Worm (Caenorhabditis elegans) whole organism, L4 larva: ENCODE measurements around the gene abu-5.
"Not testable (repeated sequence)": the region's sequence is repeated elsewhere in the genome, so short reads cannot be mapped to it uniquely, and the experiment has no call there.

ENCODE experiments used
- aly-2 ChIP-seq: sonication (generic microtip); optimal IDR thresholded peaks from 2 replicates; lab custom pipeline; 2018; ENCODE audit warnings: missing biosample characterization, missing genetic modification characterization
- ceh-20 ChIP-seq: fragments of 200-800 bp; sonication (Bioruptor generic); IDR thresholded peaks from 2 replicates; pipeline ENCODE4 v1.3.6; 2022; ENCODE audit warnings: missing genetic modification reagents, missing genetic modification characterization, missing compliant biosample characterization
- dmd-6 ChIP-seq: fragments of 200-800 bp; sonication (Bioruptor generic); IDR thresholded peaks from 2 replicates; pipeline ENCODE4 v1.3.6; 2022; ENCODE audit warnings: missing genetic modification reagents, missing genetic modification characterization, missing compliant biosample characterization
- hlh-30 ChIP-seq: sonication (generic microtip); optimal IDR thresholded peaks from 2 replicates; lab custom pipeline; 2017; ENCODE audit warnings: antibody characterized with exemption, mild to moderate bottlenecking, missing genetic modification characterization, missing compliant biosample characterization; ENCODE audit not compliant: insufficient read depth
- lin-15B ChIP-seq: fragments of 150-350 bp; sonication (generic microtip); optimal IDR thresholded peaks from 3 replicates; lab custom pipeline; 2014; ENCODE audit warnings: missing biosample characterization, missing genetic modification characterization
- lir-3 ChIP-seq: sonication (generic microtip); optimal IDR thresholded peaks from 2 replicates; lab custom pipeline; 2016; ENCODE audit warnings: mild to moderate bottlenecking, missing genetic modification characterization, missing compliant biosample characterization
- mdl-1 ChIP-seq, 2 experiments: fragments of 150-350 bp in 1 of 2; sonication (generic microtip) in 1 of 2; optimal IDR thresholded peaks; 2 replicates each; lab custom pipeline; 2014 to 2017; ENCODE audit warnings: missing biosample characterization in 2 of 2, missing genetic modification characterization in 2 of 2
- nhr-237 ChIP-seq: sonication (generic microtip); optimal IDR thresholded peaks from 2 replicates; lab custom pipeline; 2017; ENCODE audit warnings: missing biosample characterization, missing genetic modification characterization
- skn-1 ChIP-seq: fragments of 150-350 bp; optimal IDR thresholded peaks from 2 replicates; lab custom pipeline; 2014; ENCODE audit warnings: missing biosample characterization, missing genetic modification characterization
- snpc-4 ChIP-seq: fragments of 150-350 bp; optimal IDR thresholded peaks from 2 replicates; lab custom pipeline; 2014; ENCODE audit warnings: missing biosample characterization, missing genetic modification characterization
- unc-130 ChIP-seq: sonication (generic microtip); optimal IDR thresholded peaks from 2 replicates; lab custom pipeline; 2016; ENCODE audit warnings: missing genetic modification reagents, missing genetic modification characterization, missing compliant biosample characterization
- ztf-11 ChIP-seq: fragments of 150-350 bp; optimal IDR thresholded peaks from 2 replicates; lab custom pipeline; 2014; ENCODE audit warnings: missing biosample characterization, missing genetic modification characterization

- not testable (repeated sequence) for TF ChIP-seq hlh-30 (tag; lab: Kevin White, UChicago); skn-1 (tag; lab: Kevin White, UChicago); unc-130 (GFP tag; lab: Kevin White, UChicago); dmd-6 (GFP tag; lab: Robert Waterston, UW); mdl-1 (tag; optimal IDR thresholded peaks at IDR 0.05; lab: Kevin White, UChicago); aly-2 (tag; lab: Kevin White, UChicago); lin-15B; nhr-237; snpc-4 (tag; lab: Kevin White, UChicago); lir-3; ztf-11 (tag; lab: Kevin White, UChicago); ceh-20 (GFP tag; lab: Robert Waterston, UW)
Measured at ce11 chrIV:15634240-15634789, 43.8 kb downstream of the abu-5 start, which contains the start of gene Y105C5A.1274.
